Worm (Caenorhabditis elegans): ENCODE data around the gene C27A7.5.

DNA sequence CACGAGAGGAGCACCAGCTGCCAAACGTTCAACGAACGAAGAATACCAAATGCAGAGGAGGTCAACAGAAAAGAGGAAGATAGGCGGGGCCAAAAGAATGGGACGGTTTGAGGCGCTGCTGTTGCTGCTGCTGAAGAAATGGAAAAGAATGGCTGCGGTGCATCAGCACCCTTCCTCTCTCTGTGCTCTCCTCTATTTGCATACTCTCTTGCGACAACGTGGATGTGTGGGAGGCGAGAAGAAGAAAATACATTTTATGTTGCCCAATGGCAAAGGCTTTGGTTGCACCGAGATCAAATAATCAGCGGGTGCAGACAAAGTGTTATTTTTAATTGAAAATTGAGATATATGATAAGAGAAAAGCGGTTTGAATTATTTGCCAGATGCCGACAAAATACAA is 3.7 kb downstream of the C27A7.5 start:
- TF ChIP-seq ama-1 (optimal IDR thresholded peaks at IDR 0.05) (no peak), snpc-4 (tag; optimal IDR thresholded peaks at IDR 0.05) (no peak), egl-27 (tag; optimal IDR thresholded peaks at IDR 0.05) (no peak)

Data from whole organism, L2 larva.